Fruit fly (Drosophila melanogaster): ENCODE results near the gene CG10211.

The CG10211 gene

dm6 chr2L:18482170-18482569, 35.1 kb upstream of the CG10211 start (continued):
- peak; percentile 52 for TF ChIP-seq CG3919 (GFP tag; optimal IDR thresholded peaks at IDR 0.05)
- TF ChIP-seq Hr39 (GFP tag; optimal IDR thresholded peaks at IDR 0.05): no peak
- TF ChIP-seq Ets96B (tag; optimal IDR thresholded peaks at IDR 0.05): peak; percentile 72
- TF ChIP-seq lz (GFP tag; optimal IDR thresholded peaks at IDR 0.05): peak; percentile 30
- peak; percentile 75 for TF ChIP-seq CG34406 (GFP tag; optimal IDR thresholded peaks at IDR 0.05)
- TF ChIP-seq vri (GFP tag; optimal IDR thresholded peaks at IDR 0.05): no peak
- TF ChIP-seq Ets21C (GFP tag; optimal IDR thresholded peaks at IDR 0.05): no peak
- peak; percentile 33 for TF ChIP-seq Sox14 (GFP tag; optimal IDR thresholded peaks at IDR 0.05)
- TF ChIP-seq CG6276 (GFP tag; optimal IDR thresholded peaks at IDR 0.05): peak; percentile 64
- TF ChIP-seq achi (GFP tag; optimal IDR thresholded peaks at IDR 0.05): peak; percentile 64
- TF ChIP-seq ss (GFP tag; optimal IDR thresholded peaks at IDR 0.05): peak in 1 of 2 experiments; percentile 52
- peak; percentile 75 for TF ChIP-seq CG6808 (GFP tag; optimal IDR thresholded peaks at IDR 0.05)
- TF ChIP-seq Hr38 (GFP tag; optimal IDR thresholded peaks at IDR 0.05): no peak
- no peak for TF ChIP-seq Lpt (GFP tag; optimal IDR thresholded peaks at IDR 0.05)
- peak; percentile 33 for TF ChIP-seq Sox102F (GFP tag; optimal IDR thresholded peaks at IDR 0.05)
- TF ChIP-seq Sox15 (GFP tag; optimal IDR thresholded peaks at IDR 0.05): peak; percentile 22
- TF ChIP-seq svp (GFP tag): peak; percentile 76
- peak; percentile 23 for TF ChIP-seq Blimp-1 (GFP tag; optimal IDR thresholded peaks at IDR 0.05)
- peak; percentile 46 for TF ChIP-seq net (GFP tag; optimal IDR thresholded peaks at IDR 0.05)
- no peak for TF ChIP-seq CG6854 (GFP tag; optimal IDR thresholded peaks at IDR 0.05)
- peak; percentile 15 for TF ChIP-seq Smox (GFP tag; optimal IDR thresholded peaks at IDR 0.05)
- TF ChIP-seq topi (GFP tag; optimal IDR thresholded peaks at IDR 0.05): peak; percentile 30
- peak; percentile 40; the same call in 2 of the 3 replicates for TF ChIP-seq eg (GFP tag; IDR thresholded peaks at IDR 0.05)
- TF ChIP-seq CG3032 (tag; optimal IDR thresholded peaks at IDR 0.05): peak; percentile 72
- TF ChIP-seq CG31627 (GFP tag; optimal IDR thresholded peaks at IDR 0.05): no peak
- TF ChIP-seq fkh (GFP tag; optimal IDR thresholded peaks at IDR 0.05): no peak
- no peak for TF ChIP-seq CG11902 (GFP tag; optimal IDR thresholded peaks at IDR 0.05)
- peak; percentile 75 for TF ChIP-seq CG8119 (GFP tag; IDR thresholded peaks at IDR 0.05)
- TF ChIP-seq fd85E (GFP tag; optimal IDR thresholded peaks at IDR 0.05): no peak
- TF ChIP-seq CG8319 (GFP tag; optimal IDR thresholded peaks at IDR 0.05): no peak
- TF ChIP-seq CG4318 (GFP tag; optimal IDR thresholded peaks at IDR 0.05): peak; percentile 70
- TF ChIP-seq CG9139 (GFP tag; optimal IDR thresholded peaks at IDR 0.05): peak; percentile 5
- no peak for TF ChIP-seq CG11294 (GFP tag; IDR thresholded peaks at IDR 0.05)
- TF ChIP-seq CG8632 (GFP tag; optimal IDR thresholded peaks at IDR 0.05): peak; percentile 79
- peak; percentile 90 for TF ChIP-seq CG32006 (GFP tag; optimal IDR thresholded peaks at IDR 0.05)

dm6 chr2L:18482989-18483388, 34.3 kb upstream of the CG10211 start:
- TF ChIP-seq CG11294 (GFP tag; IDR thresholded peaks at IDR 0.05): no peak
- peak; percentile 58 for TF ChIP-seq fkh (GFP tag; optimal IDR thresholded peaks at IDR 0.05)

dm6 chr2L:18484040-18484381, 33.3 kb upstream of the CG10211 start:
- TF ChIP-seq vri (GFP tag; optimal IDR thresholded peaks at IDR 0.05): no peak
- peak; percentile 60 for TF ChIP-seq Eip78C (GFP tag)

- TF ChIP-seq Blimp-1 (GFP tag; optimal IDR thresholded peaks at IDR 0.05) (no peak), topi (GFP tag; optimal IDR thresholded peaks at IDR 0.05) (no peak), CG6808 (GFP tag; optimal IDR thresholded peaks at IDR 0.05) (peak; percentile 100), CG6792 (GFP tag; optimal IDR thresholded peaks at IDR 0.05) (no peak), CG11762 (GFP tag; optimal IDR thresholded peaks at IDR 0.05; ENCODE audit: insufficient read depth) (no peak), Smox (GFP tag; optimal IDR thresholded peaks at IDR 0.05) (peak; percentile 51), CG15336 (GFP tag; IDR thresholded peaks at IDR 0.05) (no peak), CG10631 (GFP tag; optimal IDR thresholded peaks at IDR 0.05) (peak; percentile 23), CG31627 (GFP tag; optimal IDR thresholded peaks at IDR 0.05) (peak; percentile 16), Ets96B (tag; optimal IDR thresholded peaks at IDR 0.05) (peak; percentile 36), CG9139 (GFP tag; optimal IDR thresholded peaks at IDR 0.05) (peak; percentile 32), CG10669 (GFP tag; optimal IDR thresholded peaks at IDR 0.05) (no peak), CG8319 (GFP tag; optimal IDR thresholded peaks at IDR 0.05) (no peak), fd59A (GFP tag; optimal IDR thresholded peaks at IDR 0.05) (no peak), net (GFP tag; optimal IDR thresholded peaks at IDR 0.05) (no peak), CG11294 (GFP tag; IDR thresholded peaks at IDR 0.05) (no peak), CG4318 (GFP tag; optimal IDR thresholded peaks at IDR 0.05) (no peak), Sox14 (GFP tag; optimal IDR thresholded peaks at IDR 0.05) (peak; percentile 18), CG7368 (GFP tag; optimal IDR thresholded peaks at IDR 0.05) (no peak), Sox15 (GFP tag; optimal IDR thresholded peaks at IDR 0.05) (no peak), salr (GFP tag; optimal IDR thresholded peaks at IDR 0.05) (peak in 1 of 2 experiments; percentile 40), OdsH (GFP tag; optimal IDR thresholded peaks at IDR 0.05) (no peak), CG6276 (GFP tag; optimal IDR thresholded peaks at IDR 0.05) (no peak)
These were observed 32.8 kb upstream of the CG10211 start, which contains the start of gene CG10283 for dm6 chr2L:18484382-18485050. TSS of gene CG10283 (minus strand) at chr2L:18484513.

Measured in whole organism, prepupa.